Worm (Caenorhabditis elegans) whole organism, late embryonic: Measurements from ENCODE around the gene T05C1.3.

Experiments
- C38D4.7 ChIP-seq: fragments of 200-800 bp; sonication (Bioruptor generic); optimal IDR thresholded peaks from 2 replicates; lab custom pipeline; 2018; ENCODE audit warnings: mild to moderate bottlenecking, missing genetic modification characterization, moderate library complexity, missing compliant biosample characterization
- F13H6.1 ChIP-seq: sonication (generic microtip); optimal IDR thresholded peaks from 2 replicates; lab custom pipeline; 2016; ENCODE audit warnings: missing genetic modification characterization, missing compliant biosample characterization
- Y22D7AL.16 ChIP-seq: sonication (generic microtip); optimal IDR thresholded peaks from 2 replicates; lab custom pipeline; 2016; ENCODE audit warnings: missing genetic modification characterization, missing compliant biosample characterization
- ama-1 ChIP-seq: fragments of 150-350 bp; optimal IDR thresholded peaks from 2 replicates; lab custom pipeline; 2014
- ceh-14 ChIP-seq: sonication (generic microtip); optimal IDR thresholded peaks from 2 replicates; lab custom pipeline; 2016; ENCODE audit warnings: missing genotype, missing genetic modification characterization, missing compliant biosample characterization
- ceh-2 ChIP-seq: sonication (generic microtip); optimal IDR thresholded peaks from 2 replicates; lab custom pipeline; 2016; ENCODE audit warnings: missing genotype, missing genetic modification characterization, missing compliant biosample characterization
- ceh-22 ChIP-seq: sonication (generic microtip); optimal IDR thresholded peaks from 2 replicates; lab custom pipeline; 2017; ENCODE audit warnings: missing biosample characterization, missing genetic modification characterization
- ceh-24 ChIP-seq: sonication (generic microtip); optimal IDR thresholded peaks from 2 replicates; lab custom pipeline; 2016; ENCODE audit warnings: mild to moderate bottlenecking, missing genetic modification characterization, missing compliant biosample characterization
- ceh-31 ChIP-seq: sonication (generic microtip); optimal IDR thresholded peaks from 2 replicates; lab custom pipeline; 2016; ENCODE audit warnings: missing genetic modification characterization, missing compliant biosample characterization
- ceh-34 ChIP-seq: sonication (generic microtip); optimal IDR thresholded peaks from 2 replicates; lab custom pipeline; 2016; ENCODE audit warnings: mild to moderate bottlenecking, missing genetic modification characterization, missing compliant biosample characterization
- ceh-48 ChIP-seq: sonication (generic microtip); optimal IDR thresholded peaks from 2 replicates; lab custom pipeline; 2016; ENCODE audit warnings: missing genetic modification characterization, inconsistent platforms, missing compliant biosample characterization
- ceh-6 ChIP-seq: fragments of 200-800 bp; sonication (Bioruptor generic); optimal IDR thresholded peaks from 2 replicates; lab custom pipeline; 2018; ENCODE audit warnings: mild to moderate bottlenecking, missing genetic modification characterization, missing compliant biosample characterization
- che-1 ChIP-seq: sonication (generic microtip); optimal IDR thresholded peaks from 2 replicates; lab custom pipeline; 2016; ENCODE audit warnings: mild to moderate bottlenecking, missing genetic modification characterization, missing compliant biosample characterization
- dmd-4 ChIP-seq: sonication (generic microtip); optimal IDR thresholded peaks from 2 replicates; lab custom pipeline; 2016; ENCODE audit warnings: borderline replicate concordance, missing genetic modification characterization, missing compliant biosample characterization
- elt-2 ChIP-seq: sonication (generic microtip); optimal IDR thresholded peaks from 2 replicates; lab custom pipeline; 2016; ENCODE audit warnings: missing genetic modification reagents, missing genetic modification characterization, missing compliant biosample characterization
- elt-4 ChIP-seq: sonication (generic microtip); optimal IDR thresholded peaks from 2 replicates; lab custom pipeline; 2016; ENCODE audit warnings: missing genetic modification characterization, missing compliant biosample characterization
- ets-4 ChIP-seq: sonication (generic microtip); optimal IDR thresholded peaks from 2 replicates; lab custom pipeline; 2016; ENCODE audit warnings: missing genetic modification characterization, missing compliant biosample characterization
- eyg-1 ChIP-seq: sonication (generic microtip); optimal IDR thresholded peaks from 2 replicates; lab custom pipeline; 2016; ENCODE audit warnings: missing genotype, missing genetic modification characterization, missing compliant biosample characterization
- fax-1 ChIP-seq: sonication (generic microtip); optimal IDR thresholded peaks from 2 replicates; lab custom pipeline; 2016; ENCODE audit warnings: missing genotype, missing genetic modification characterization, missing compliant biosample characterization
- fkh-6 ChIP-seq: sonication (generic microtip); optimal IDR thresholded peaks from 2 replicates; lab custom pipeline; 2016; ENCODE audit warnings: missing genetic modification characterization, missing compliant biosample characterization
- gmeb-2 ChIP-seq: sonication (generic microtip); optimal IDR thresholded peaks from 2 replicates; lab custom pipeline; 2016; ENCODE audit warnings: missing genetic modification characterization, inconsistent platforms, missing compliant biosample characterization
- hlh-13 ChIP-seq: fragments of 200-800 bp; sonication (Bioruptor generic); optimal IDR thresholded peaks from 2 replicates; lab custom pipeline; 2018; ENCODE audit warnings: mild to moderate bottlenecking, missing genetic modification characterization, missing compliant biosample characterization
- hlh-15 ChIP-seq: sonication (generic microtip); optimal IDR thresholded peaks from 2 replicates; lab custom pipeline; 2016; ENCODE audit warnings: missing genetic modification characterization, missing compliant biosample characterization
- hlh-30 ChIP-seq: sonication (generic microtip); optimal IDR thresholded peaks from 2 replicates; lab custom pipeline; 2017; ENCODE audit warnings: antibody characterized with exemption, missing genetic modification characterization, missing compliant biosample characterization; ENCODE audit not compliant: insufficient read depth
- hlh-8 ChIP-seq: sonication (generic microtip); optimal IDR thresholded peaks from 2 replicates; lab custom pipeline; 2016; ENCODE audit warnings: missing genotype, missing genetic modification characterization, missing compliant biosample characterization
- lin-11 ChIP-seq: fragments of 200-800 bp; sonication (Bioruptor generic); optimal IDR thresholded peaks from 2 replicates; lab custom pipeline; 2018; ENCODE audit warnings: mild to moderate bottlenecking, missing genetic modification characterization, missing compliant biosample characterization
- madf-2 ChIP-seq: sonication (generic microtip); optimal IDR thresholded peaks from 2 replicates; lab custom pipeline; 2017; ENCODE audit warnings: missing genetic modification characterization, missing compliant biosample characterization
- nhr-11 ChIP-seq: fragments of 150-350 bp; optimal IDR thresholded peaks from 2 replicates; lab custom pipeline; 2014; ENCODE audit warnings: missing biosample characterization, missing genetic modification characterization
- npax-4 ChIP-seq: sonication (generic microtip); optimal IDR thresholded peaks from 2 replicates; lab custom pipeline; 2016; ENCODE audit warnings: missing genetic modification characterization, missing compliant biosample characterization
- pat-9 ChIP-seq: fragments of 200-800 bp; sonication (Bioruptor generic); optimal IDR thresholded peaks from 2 replicates; lab custom pipeline; 2018; ENCODE audit warnings: mild to moderate bottlenecking, missing genetic modification characterization, moderate library complexity, missing compliant biosample characterization
- pax-1 ChIP-seq: fragments of 150-350 bp; optimal IDR thresholded peaks from 2 replicates; lab custom pipeline; 2014; ENCODE audit warnings: missing biosample characterization, missing genetic modification characterization
- pqm-1 ChIP-seq: sonication (generic microtip); optimal IDR thresholded peaks from 2 replicates; lab custom pipeline; 2016; ENCODE audit warnings: missing genetic modification characterization, missing compliant biosample characterization
- ref-2 ChIP-seq: sonication (generic microtip); optimal IDR thresholded peaks from 2 replicates; lab custom pipeline; 2016; ENCODE audit warnings: missing genetic modification characterization, missing compliant biosample characterization
- rnt-1 ChIP-seq: sonication (generic microtip); optimal IDR thresholded peaks from 2 replicates; lab custom pipeline; 2016; ENCODE audit warnings: missing genetic modification characterization, missing compliant biosample characterization
- sox-4 ChIP-seq: sonication (generic microtip); optimal IDR thresholded peaks from 2 replicates; lab custom pipeline; 2017; ENCODE audit warnings: mild to moderate bottlenecking, missing genetic modification characterization, inconsistent platforms, missing compliant biosample characterization
- syd-9 ChIP-seq: sonication (generic microtip); optimal IDR thresholded peaks from 2 replicates; lab custom pipeline; 2016; ENCODE audit warnings: mild to moderate bottlenecking, missing genetic modification characterization, moderate library complexity, missing compliant biosample characterization
- tbx-2 ChIP-seq: sonication (generic microtip); optimal IDR thresholded peaks from 2 replicates; lab custom pipeline; 2016; ENCODE audit warnings: missing genetic modification characterization, missing compliant biosample characterization
- tbx-7 ChIP-seq: sonication (generic microtip); optimal IDR thresholded peaks from 2 replicates; lab custom pipeline; 2016; ENCODE audit warnings: missing genotype, missing genetic modification characterization, missing compliant biosample characterization
- ttx-3 ChIP-seq: sonication (generic microtip); optimal IDR thresholded peaks from 2 replicates; lab custom pipeline; 2016; ENCODE audit warnings: missing genetic modification reagents, missing genetic modification characterization, missing compliant biosample characterization
- unc-55 ChIP-seq: sonication (generic microtip); optimal IDR thresholded peaks from 2 replicates; lab custom pipeline; 2017; ENCODE audit warnings: missing biosample characterization, missing genetic modification reagents, missing genetic modification characterization

T05C1.3 gene

ce11 chrII:4517254-4517653, 28.1 kb upstream of the T05C1.3 start:
- TF ChIP-seq elt-2 (tag; lab: Kevin White, UChicago) (no peak), pqm-1 (tag; lab: Kevin White, UChicago) (no peak), hlh-15 (tag; lab: Kevin White, UChicago) (no peak), ceh-31 (no peak), hlh-8 (tag; lab: Kevin White, UChicago) (no peak), gmeb-2 (tag; lab: Kevin White, UChicago) (no peak), ceh-6 (GFP tag; lab: Kevin White, UChicago) (no peak), pax-1 (tag; lab: Kevin White, UChicago) (no peak), ceh-24 (tag; lab: Kevin White, UChicago) (no peak), F13H6.1 (tag; lab: Kevin White, UChicago) (no peak)

- TF ChIP-seq rnt-1 (tag; lab: Kevin White, UChicago) (peak; percentile 18), fax-1 (no peak), ama-1 (lab: Kevin White, UChicago) (peak; percentile 53), unc-55 (GFP tag; lab: Kevin White, UChicago) (peak; percentile 36), ceh-34 (tag; lab: Kevin White, UChicago) (peak; percentile 40)
Observed at ce11 chrII:4516291-4516690, 27.1 kb upstream of the T05C1.3 start.

- TF ChIP-seq ceh-14 (tag; lab: Kevin White, UChicago) (no peak), lin-11 (tag; lab: Kevin White, UChicago) (no peak), ceh-48 (no peak), dmd-4 (tag; lab: Kevin White, UChicago) (no peak), npax-4 (tag; lab: Kevin White, UChicago) (no peak), gmeb-2 (tag; lab: Kevin White, UChicago) (no peak), ttx-3 (no peak), ceh-6 (GFP tag; lab: Kevin White, UChicago) (no peak)
Observed at ce11 chrII:4511911-4512310, 22.7 kb upstream of the T05C1.3 start, which contains the start of gene cyp-23A1. cyp-23A1 (plus strand) TSS chrII:4512211.

ce11 chrII:4510684-4511083, 21.5 kb upstream of the T05C1.3 start:
- no peak for TF ChIP-seq ceh-2 (tag; lab: Kevin White, UChicago)
- TF ChIP-seq hlh-13, result no peak
- no peak for TF ChIP-seq hlh-30 (tag; lab: Kevin White, UChicago)
- peak; percentile 1 for TF ChIP-seq ref-2
- TF ChIP-seq C38D4.7 (GFP tag; lab: Kevin White, UChicago), result no peak
- TF ChIP-seq hlh-8 (tag; lab: Kevin White, UChicago), result no peak
- TF ChIP-seq nhr-11 (tag; lab: Kevin White, UChicago), result no peak
- TF ChIP-seq syd-9 (tag; lab: Kevin White, UChicago), result no peak

- no peak for TF ChIP-seq tbx-2
- no peak for TF ChIP-seq hlh-30 (tag; lab: Kevin White, UChicago)
- TF ChIP-seq madf-2 (tag; lab: Kevin White, UChicago), result no peak
- TF ChIP-seq sox-4 (tag; lab: Kevin White, UChicago), result no peak
- no peak for TF ChIP-seq fkh-6 (tag; lab: Kevin White, UChicago)
- TF ChIP-seq pqm-1 (tag; lab: Kevin White, UChicago), result no peak
- TF ChIP-seq ets-4 (tag; lab: Kevin White, UChicago), result no peak
- no peak for TF ChIP-seq tbx-7
- TF ChIP-seq ceh-22 (tag; lab: Kevin White, UChicago), result no peak
- no peak for TF ChIP-seq ceh-14 (tag; lab: Kevin White, UChicago)
- TF ChIP-seq elt-4 (tag; lab: Kevin White, UChicago), result no peak
- no peak for TF ChIP-seq Y22D7AL.16 (tag; lab: Kevin White, UChicago)
- TF ChIP-seq hlh-8 (tag; lab: Kevin White, UChicago), result no peak
- TF ChIP-seq lin-11 (tag; lab: Kevin White, UChicago), result no peak
- TF ChIP-seq che-1, result no peak
- no peak for TF ChIP-seq ceh-24 (tag; lab: Kevin White, UChicago)
- no peak for TF ChIP-seq pat-9 (tag; lab: Kevin White, UChicago)
- no peak for TF ChIP-seq eyg-1
Observed at ce11 chrII:4507669-4508068, 18.5 kb upstream of the T05C1.3 start.
